Worm (Caenorhabditis elegans) whole organism, young adult: ENCODE data around the gene srlf-27.

ENCODE experiments used
- F57A8.1 ChIP-seq: fragments of 200-800 bp; sonication (Bioruptor generic); optimal IDR thresholded peaks from 2 replicates; lab custom pipeline; 2018; ENCODE audit warnings: mild to moderate bottlenecking, missing genetic modification characterization, moderate library complexity, missing compliant biosample characterization
- attf-6 ChIP-seq: fragments of 200-800 bp; sonication (Bioruptor generic); IDR thresholded peaks from 2 replicates; pipeline ENCODE4 v1.3.6; 2022; ENCODE audit warnings: missing genetic modification reagents, missing genetic modification characterization, missing compliant biosample characterization
- lir-1 ChIP-seq: fragments of 200-800 bp; sonication (Bioruptor generic); conservative IDR thresholded peaks from 2 replicates; pipeline ENCODE4 v1.3.6; 2022; ENCODE audit warnings: missing genetic modification reagents, missing genetic modification characterization, missing compliant biosample characterization
- snpc-4 ChIP-seq, 5 experiments: fragments of 150-350 bp in 1 of 5; sonication (generic microtip) in 4 of 5; optimal IDR thresholded peaks; 2 replicates each; lab custom pipeline; 2014 to 2018; ENCODE audit warnings: missing genetic modification characterization in 5 of 5, missing biosample characterization in 3 of 5, antibody characterized with exemption in 2 of 5, mild to moderate bottlenecking in 2 of 5, missing compliant biosample characterization in 2 of 5, missing genotype in 2 of 5, moderate library complexity in 2 of 5, missing genetic modification reagents in 1 of 5
- ztf-3 ChIP-seq: fragments of 200-800 bp; sonication (Bioruptor generic); optimal IDR thresholded peaks from 2 replicates; lab custom pipeline; 2018; ENCODE audit warnings: mild to moderate bottlenecking, missing genetic modification characterization, missing compliant biosample characterization

srlf-27 gene

ce11 chrIV:14677095-14677633, 39.7 kb downstream of the srlf-27 start, which contains the start of gene Y57G11C.31:
Gene Y57G11C.31 (plus strand): TSS chrIV:14677370.
- TF ChIP-seq snpc-4 (GFP tag; optimal IDR thresholded peaks at IDR 0.05; lab: Kevin White, UChicago) (no peak), snpc-4 (tag; optimal IDR thresholded peaks at IDR 0.05; lab: Kevin White, UChicago) (peak in 1 of 4 experiments; percentile 46), ztf-3 (GFP tag; lab: Kevin White, UChicago) (no peak)

ce11 chrIV:14679060-14679459, 41.5 kb downstream of the srlf-27 start:
- TF ChIP-seq snpc-4 (GFP tag; optimal IDR thresholded peaks at IDR 0.05; lab: Kevin White, UChicago) (no peak), snpc-4 (tag; optimal IDR thresholded peaks at IDR 0.05; lab: Kevin White, UChicago) (peak in 2 of 4 experiments; percentile 57 to 63), lir-1 (GFP tag; lab: Robert Waterston, UW) (no peak)
- TF ChIP-seq, all 124 proteins: peak for 1

ce11 chrIV:14687716-14688115, 50.2 kb downstream of the srlf-27 start:
- no peak for TF ChIP-seq snpc-4 (GFP tag; optimal IDR thresholded peaks at IDR 0.05; lab: Kevin White, UChicago)
- TF ChIP-seq snpc-4 (tag; optimal IDR thresholded peaks at IDR 0.05; lab: Kevin White, UChicago): peak in 2 of 4 experiments; percentile 55 to 56
- no peak for TF ChIP-seq F57A8.1
- peak; percentile 68; the same call in 1 of the 2 replicates for TF ChIP-seq attf-6 (GFP tag; lab: Robert Waterston, UW)
